Fruit fly (Drosophila melanogaster): Measurements from ENCODE around the gene tw.

- no peak for TF ChIP-seq psq (GFP tag; optimal IDR thresholded peaks at IDR 0.05)
- no peak for TF ChIP-seq Dif (GFP tag; optimal IDR thresholded peaks at IDR 0.05; ENCODE audit: partially characterized antibody)
- no peak for TF ChIP-seq N (GFP tag; optimal IDR thresholded peaks at IDR 0.05)
- TF ChIP-seq sv (GFP tag; optimal IDR thresholded peaks at IDR 0.05) = no peak
- no peak for TF ChIP-seq h (GFP tag; optimal IDR thresholded peaks at IDR 0.05)
- TF ChIP-seq Rel (GFP tag; optimal IDR thresholded peaks at IDR 0.05) = no peak
- no peak for TF ChIP-seq Rel (tag; optimal IDR thresholded peaks at IDR 0.05)
- TF ChIP-seq Hr78 (GFP tag; optimal IDR thresholded peaks at IDR 0.05) = no peak
- TF ChIP-seq fru (GFP tag; optimal IDR thresholded peaks at IDR 0.05) = no peak
- no peak for TF ChIP-seq lola (GFP tag; optimal IDR thresholded peaks at IDR 0.05)
- TF ChIP-seq Hr83 (GFP tag; optimal IDR thresholded peaks at IDR 0.05; ENCODE audit: poor library complexity, severe bottlenecking) = no peak
- TF ChIP-seq usp (GFP tag; optimal IDR thresholded peaks at IDR 0.05) = no peak
- no peak for TF ChIP-seq Vsx2 (GFP tag; optimal IDR thresholded peaks at IDR 0.05; ENCODE audit: partially characterized antibody)
- TF ChIP-seq dmrt93B (GFP tag; optimal IDR thresholded peaks at IDR 0.05) = no peak
Observed at dm6 chrX:753553-753952, 31.0 kb upstream of the tw start, which contains the start of gene CG13361.
